Worm (Caenorhabditis elegans): ENCODE data around the gene W03F9.9.
A peak's percentile ranks its signal among the peaks of the same experiment; 100 is the strongest.

The W03F9.9 gene

ce11 chrV:116243-116642 lies 22.4 kb upstream of the W03F9.9 start:
- TF ChIP-seq lin-11 (tag; optimal IDR thresholded peaks at IDR 0.05) (no peak), lin-39 (tag; optimal IDR thresholded peaks at IDR 0.05) (no peak)

ce11 chrV:117312-117711 lies 21.4 kb upstream of the W03F9.9 start:
- TF ChIP-seq Y55F3AM.14 (GFP tag; optimal IDR thresholded peaks at IDR 0.05) (peak; percentile 17), R02D3.7 (tag; optimal IDR thresholded peaks at IDR 0.05) (no peak)

- TF ChIP-seq aly-2 (tag; optimal IDR thresholded peaks at IDR 0.05) (no peak), lsy-2 (tag; optimal IDR thresholded peaks at IDR 0.05) (no peak), gmeb-1 (tag; optimal IDR thresholded peaks at IDR 0.05) (no peak), elt-1 (tag; optimal IDR thresholded peaks at IDR 0.05) (no peak), peb-1 (tag; optimal IDR thresholded peaks at IDR 0.05) (no peak), elt-3 (tag; optimal IDR thresholded peaks at IDR 0.05) (no peak), ztf-1 (GFP tag; conservative IDR thresholded peaks at IDR 0.05) (no peak), alr-1 (tag; optimal IDR thresholded peaks at IDR 0.05) (no peak), lin-13 (GFP tag; optimal IDR thresholded peaks at IDR 0.05) (no peak), nhr-25 (tag; optimal IDR thresholded peaks at IDR 0.05) (no peak), sem-4 (tag; optimal IDR thresholded peaks at IDR 0.05) (no peak), ceh-16 (tag; optimal IDR thresholded peaks at IDR 0.05) (no peak), ztf-11 (tag; optimal IDR thresholded peaks at IDR 0.05) (no peak), unc-55 (GFP tag; optimal IDR thresholded peaks at IDR 0.05) (no peak), C34F6.9 (tag; optimal IDR thresholded peaks at IDR 0.05) (no peak), skn-1 (tag; optimal IDR thresholded peaks at IDR 0.05) (no peak)
These were observed 16.4 kb upstream of the W03F9.9 start for ce11 chrV:122249-122648.

DNA sequence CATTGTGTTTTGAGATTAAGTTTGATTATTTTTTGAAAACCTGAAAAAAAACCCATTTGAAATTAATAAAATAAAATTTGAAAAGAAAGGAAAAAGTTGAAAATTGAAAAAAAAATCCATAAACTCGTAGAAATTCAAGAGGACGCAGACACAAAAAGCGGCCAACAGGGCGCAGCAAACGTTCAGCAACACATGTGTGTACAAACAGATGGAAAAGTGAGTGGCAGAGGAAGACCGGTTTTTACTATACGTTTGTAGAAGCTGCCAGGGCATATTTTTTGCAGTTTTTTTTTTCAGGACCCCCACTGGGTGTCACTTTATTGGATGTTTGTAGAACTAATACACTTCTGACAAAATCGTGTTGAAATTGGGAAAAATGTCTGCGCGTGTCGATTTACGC lies 15.9 kb upstream of the W03F9.9 start, which contains the start of gene cgp-1:
TSS of gene cgp-1 (minus strand) at position 40 of the 400 bp plus-strand sequence.
- TF ChIP-seq ama-1 (optimal IDR thresholded peaks at IDR 0.05) (peak; percentile 8), ceh-16 (tag; optimal IDR thresholded peaks at IDR 0.05) (no peak), R02D3.7 (tag; optimal IDR thresholded peaks at IDR 0.05) (peak; percentile 32), unc-55 (GFP tag; optimal IDR thresholded peaks at IDR 0.05) (peak; percentile 23), lsy-2 (tag; optimal IDR thresholded peaks at IDR 0.05) (peak in 1 of 2 experiments; percentile 11), mbf-1 (tag; optimal IDR thresholded peaks at IDR 0.05) (no peak), nhr-25 (tag; optimal IDR thresholded peaks at IDR 0.05) (no peak), C34F6.9 (tag; optimal IDR thresholded peaks at IDR 0.05) (peak; percentile 20), ztf-11 (tag; optimal IDR thresholded peaks at IDR 0.05) (no peak)

- peak; percentile 12 for TF ChIP-seq C34F6.9 (tag; optimal IDR thresholded peaks at IDR 0.05)
- TF ChIP-seq sma-3 (GFP tag; optimal IDR thresholded peaks at IDR 0.05): peak; percentile 3
- TF ChIP-seq nhr-129 (tag; optimal IDR thresholded peaks at IDR 0.05): peak; percentile 81
- TF ChIP-seq nhr-23 (tag; optimal IDR thresholded peaks at IDR 0.05): no peak
- no peak for TF ChIP-seq unc-55 (GFP tag; optimal IDR thresholded peaks at IDR 0.05)
These were observed 15.2 kb upstream of the W03F9.9 start for ce11 chrV:123513-123912.

ce11 chrV:123915-124314 lies 14.8 kb upstream of the W03F9.9 start:
- TF ChIP-seq snpc-4 (tag; optimal IDR thresholded peaks at IDR 0.05): no peak
- no peak for TF ChIP-seq sma-9 (GFP tag; optimal IDR thresholded peaks at IDR 0.05)
- TF ChIP-seq sma-9 (tag; optimal IDR thresholded peaks at IDR 0.05): no peak
- no peak for TF ChIP-seq ZK546.5 (tag; optimal IDR thresholded peaks at IDR 0.05)
- no peak for TF ChIP-seq sem-4 (tag; optimal IDR thresholded peaks at IDR 0.05)
- no peak for TF ChIP-seq elt-1 (tag; optimal IDR thresholded peaks at IDR 0.05)
- TF ChIP-seq C34F6.9 (tag; optimal IDR thresholded peaks at IDR 0.05): no peak

DNA sequence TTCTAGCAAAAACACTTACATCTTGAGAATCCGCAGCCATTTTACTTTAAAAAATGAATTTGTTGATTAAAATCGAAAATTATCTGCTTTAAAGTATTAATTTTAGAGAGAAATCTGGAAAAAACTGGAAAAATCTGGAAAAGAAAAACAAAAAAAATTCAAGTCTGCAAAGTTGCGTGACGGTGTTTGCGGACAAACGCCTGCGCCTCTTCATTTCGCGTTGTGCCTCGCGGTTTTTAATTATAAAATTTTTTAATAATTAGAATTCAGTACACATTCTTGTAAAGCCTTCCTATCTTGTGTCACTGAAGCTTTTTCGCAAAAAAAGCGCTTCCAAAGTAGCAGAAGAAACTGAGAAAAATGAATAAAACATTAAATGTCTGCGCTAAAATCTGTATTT lies 12.1 kb upstream of the W03F9.9 start, which contains the start of gene W03F9.1:
TSS of gene W03F9.1 (minus strand) at position 109 of the 400 bp plus-strand sequence.
- TF ChIP-seq ceh-82 (tag; optimal IDR thresholded peaks at IDR 0.05) (no peak), mbf-1 (tag; optimal IDR thresholded peaks at IDR 0.05) (no peak), skn-1 (tag; optimal IDR thresholded peaks at IDR 0.05) (no peak), mab-5 (tag; optimal IDR thresholded peaks at IDR 0.05) (peak; percentile 1), nhr-25 (tag; optimal IDR thresholded peaks at IDR 0.05) (peak; percentile 59), lin-39 (tag; optimal IDR thresholded peaks at IDR 0.05) (no peak), ztf-4 (tag; optimal IDR thresholded peaks at IDR 0.05) (no peak), aly-2 (tag; optimal IDR thresholded peaks at IDR 0.05) (no peak), sma-9 (GFP tag; optimal IDR thresholded peaks at IDR 0.05) (no peak), sma-9 (tag; optimal IDR thresholded peaks at IDR 0.05) (no peak), F13H6.1 (tag; optimal IDR thresholded peaks at IDR 0.05) (peak; percentile 50), mdl-1 (tag; optimal IDR thresholded peaks at IDR 0.05) (no peak), nhr-23 (tag; optimal IDR thresholded peaks at IDR 0.05) (no peak), nhr-12 (tag; optimal IDR thresholded peaks at IDR 0.05) (no peak), nhr-11 (tag; optimal IDR thresholded peaks at IDR 0.05) (no peak), sma-3 (GFP tag; optimal IDR thresholded peaks at IDR 0.05) (peak; percentile 68), crh-2 (tag; optimal IDR thresholded peaks at IDR 0.05) (peak; percentile 71), snpc-4 (tag; optimal IDR thresholded peaks at IDR 0.05) (peak; percentile 26), C34F6.9 (tag; optimal IDR thresholded peaks at IDR 0.05) (peak; percentile 89), unc-55 (GFP tag; optimal IDR thresholded peaks at IDR 0.05) (peak; percentile 88), lsy-2 (tag; optimal IDR thresholded peaks at IDR 0.05) (peak; percentile 40 to 81), egl-27 (tag; optimal IDR thresholded peaks at IDR 0.05) (peak; percentile 12), peb-1 (tag; optimal IDR thresholded peaks at IDR 0.05) (no peak), nhr-129 (tag; optimal IDR thresholded peaks at IDR 0.05) (no peak), zag-1 (tag; optimal IDR thresholded peaks at IDR 0.05) (no peak), unc-62 (GFP tag; optimal IDR thresholded peaks at IDR 0.05) (no peak)

Measured in whole organism, L2 larva.